Worm (Caenorhabditis elegans) whole organism, young adult: Measurements from ENCODE around the gene mab-3.

ENCODE experiments used
- B0019.2 ChIP-seq: fragments of 200-800 bp; sonication (Bioruptor generic); conservative IDR thresholded peaks from 2 replicates; pipeline ENCODE4 v1.3.6; 2022; ENCODE audit warnings: missing genetic modification reagents, missing genetic modification characterization, missing compliant biosample characterization
- B0261.1 ChIP-seq: sonication (generic microtip); optimal IDR thresholded peaks from 2 replicates; lab custom pipeline; 2016; ENCODE audit warnings: mild to moderate bottlenecking, missing genetic modification characterization, moderate library complexity, missing compliant biosample characterization
- C06A6.2 ChIP-seq: fragments of 200-800 bp; sonication (Bioruptor generic); conservative IDR thresholded peaks from 2 replicates; pipeline ENCODE4 v1.3.6; 2022; ENCODE audit warnings: missing genetic modification characterization, missing compliant biosample characterization
- F37B4.10 ChIP-seq: fragments of 200-800 bp; sonication (Bioruptor generic); IDR thresholded peaks from 2 replicates; pipeline ENCODE4 v1.3.6; 2022; ENCODE audit warnings: missing genetic modification characterization, missing compliant biosample characterization
- F55B11.4 ChIP-seq: sonication (generic microtip); optimal IDR thresholded peaks from 2 replicates; lab custom pipeline; 2016; ENCODE audit warnings: missing compliant biosample characterization, missing genetic modification characterization, borderline replicate concordance; ENCODE audit not compliant: insufficient read depth
- Y53G8AR.9 ChIP-seq: fragments of 200-800 bp; sonication (Bioruptor generic); conservative IDR thresholded peaks from 2 replicates; pipeline ENCODE4 v1.3.6; 2022; ENCODE audit warnings: missing genetic modification reagents, missing genetic modification characterization, missing compliant biosample characterization
- Y79H2A.3 ChIP-seq: fragments of 200-800 bp; sonication (Bioruptor generic); conservative IDR thresholded peaks from 2 replicates; pipeline ENCODE4 v1.3.6; 2022; ENCODE audit warnings: missing genetic modification reagents, missing genetic modification characterization, missing compliant biosample characterization
- aptf-3 ChIP-seq: fragments of 200-800 bp; sonication (Bioruptor generic); IDR thresholded peaks from 2 replicates; pipeline ENCODE4 v1.3.6; 2022; ENCODE audit warnings: missing genetic modification characterization, missing compliant biosample characterization
- attf-3 ChIP-seq: fragments of 200-800 bp; sonication (Bioruptor generic); conservative IDR thresholded peaks from 2 replicates; pipeline ENCODE4 v1.3.6; 2022; ENCODE audit warnings: missing genetic modification reagents, missing genetic modification characterization, missing compliant biosample characterization
- attf-5 ChIP-seq: fragments of 200-800 bp; sonication (Bioruptor generic); optimal IDR thresholded peaks from 2 replicates; lab custom pipeline; 2018; ENCODE audit warnings: mild to moderate bottlenecking, missing genetic modification characterization, missing compliant biosample characterization
- bed-2 ChIP-seq: fragments of 200-800 bp; sonication (Bioruptor generic); IDR thresholded peaks from 2 replicates; pipeline ENCODE4 v1.3.6; 2022; ENCODE audit warnings: missing genetic modification reagents, missing genetic modification characterization, missing compliant biosample characterization
- cebp-1 ChIP-seq, 2 experiments: fragments of 200-800 bp in 1 of 2; sonication (Bioruptor generic) in 1 of 2; sonication (generic microtip) in 1 of 2; IDR thresholded peaks in 1 of 2; optimal IDR thresholded peaks in 1 of 2; 2 replicates each; pipeline versions ENCODE4 v1.3.6 to Lab custom; 2017 to 2022; ENCODE audit warnings: missing compliant biosample characterization in 2 of 2, missing genetic modification characterization in 2 of 2, mild to moderate bottlenecking in 1 of 2, missing genetic modification reagents in 1 of 2, moderate library complexity in 1 of 2
- ceh-40 ChIP-seq: fragments of 200-800 bp; sonication (Bioruptor generic); IDR thresholded peaks from 2 replicates; pipeline ENCODE4 v1.3.6; 2022; ENCODE audit warnings: missing genetic modification characterization, missing compliant biosample characterization
- ceh-79 ChIP-seq: sonication (generic microtip); optimal IDR thresholded peaks from 2 replicates; lab custom pipeline; 2017; ENCODE audit warnings: mild to moderate bottlenecking, missing genetic modification characterization, missing compliant biosample characterization
- ceh-91 ChIP-seq: fragments of 200-800 bp; sonication (Bioruptor generic); IDR thresholded peaks from 2 replicates; pipeline ENCODE4 v1.3.6; 2022; ENCODE audit warnings: missing genetic modification reagents, missing genetic modification characterization, missing compliant biosample characterization
- efl-1 ChIP-seq: fragments of 150-350 bp; optimal IDR thresholded peaks from 2 replicates; lab custom pipeline; 2014; ENCODE audit warnings: missing biosample characterization, missing genetic modification reagents, missing genetic modification characterization
- egl-44 ChIP-seq: fragments of 200-800 bp; sonication (Bioruptor generic); IDR thresholded peaks from 2 replicates; pipeline ENCODE4 v1.3.6; 2022; ENCODE audit warnings: missing genetic modification reagents, missing genetic modification characterization, missing compliant biosample characterization
- ekl-4 ChIP-seq: fragments of 200-800 bp; sonication (Bioruptor generic); IDR thresholded peaks from 2 replicates; pipeline ENCODE4 v1.3.6; 2022; ENCODE audit warnings: missing genetic modification reagents, missing genetic modification characterization, missing compliant biosample characterization
- ets-4 ChIP-seq: fragments of 200-800 bp; sonication (Bioruptor generic); optimal IDR thresholded peaks from 2 replicates; lab custom pipeline; 2018; ENCODE audit warnings: mild to moderate bottlenecking, missing genetic modification characterization, missing compliant biosample characterization
- fkh-3 ChIP-seq: sonication (generic microtip); optimal IDR thresholded peaks from 2 replicates; lab custom pipeline; 2016; ENCODE audit warnings: mild to moderate bottlenecking, missing genetic modification characterization, missing compliant biosample characterization
- hmg-1.2 ChIP-seq: fragments of 200-800 bp; sonication (Bioruptor generic); IDR thresholded peaks from 2 replicates; pipeline ENCODE4 v1.3.6; 2022; ENCODE audit warnings: missing genetic modification reagents, missing genetic modification characterization, missing compliant biosample characterization
- hrde-1 ChIP-seq: sonication (generic microtip); optimal IDR thresholded peaks from 2 replicates; lab custom pipeline; 2016; ENCODE audit warnings: missing genetic modification characterization, mild to moderate bottlenecking, missing compliant biosample characterization, moderate library complexity, missing genotype, missing genetic modification reagents, borderline replicate concordance
- lin-40 ChIP-seq: sonication (generic microtip); optimal IDR thresholded peaks from 2 replicates; lab custom pipeline; 2016; ENCODE audit warnings: missing genetic modification characterization, mild to moderate bottlenecking, missing compliant biosample characterization, missing genotype, missing genetic modification reagents
- lin-54 ChIP-seq: fragments of 200-800 bp; sonication (Bioruptor generic); optimal IDR thresholded peaks from 2 replicates; lab custom pipeline; 2018; ENCODE audit warnings: mild to moderate bottlenecking, missing genetic modification characterization, missing compliant biosample characterization
- lsy-27 ChIP-seq: sonication (generic microtip); optimal IDR thresholded peaks from 2 replicates; lab custom pipeline; 2017; ENCODE audit warnings: missing genetic modification characterization, mild to moderate bottlenecking, missing compliant biosample characterization, antibody characterized with exemption, missing genotype, borderline replicate concordance; ENCODE audit not compliant: insufficient read depth
- madf-3 ChIP-seq: fragments of 200-800 bp; sonication (Bioruptor generic); IDR thresholded peaks from 2 replicates; pipeline ENCODE4 v1.3.6; 2022; ENCODE audit warnings: missing genetic modification reagents, missing genetic modification characterization, missing compliant biosample characterization
- madf-8 ChIP-seq: fragments of 200-800 bp; sonication (Bioruptor generic); conservative IDR thresholded peaks from 2 replicates; pipeline ENCODE4 v1.3.6; 2022; ENCODE audit warnings: missing genetic modification reagents, missing genetic modification characterization, missing compliant biosample characterization
- mes-4 ChIP-seq: sonication (generic microtip); optimal IDR thresholded peaks from 2 replicates; lab custom pipeline; 2016; ENCODE audit warnings: missing genotype, missing genetic modification characterization, missing compliant biosample characterization
- nfya-2 ChIP-seq: fragments of 200-800 bp; sonication (Bioruptor generic); IDR thresholded peaks from 2 replicates; pipeline ENCODE4 v1.3.6; 2022; ENCODE audit warnings: missing genetic modification reagents, missing genetic modification characterization, missing compliant biosample characterization
- nhr-27 ChIP-seq: fragments of 200-800 bp; sonication (Bioruptor generic); optimal IDR thresholded peaks from 2 replicates; lab custom pipeline; 2018; ENCODE audit warnings: mild to moderate bottlenecking, missing genetic modification characterization, moderate library complexity, missing compliant biosample characterization
- nhr-80 ChIP-seq: sonication (generic microtip); optimal IDR thresholded peaks from 2 replicates; lab custom pipeline; 2016; ENCODE audit warnings: missing genetic modification characterization, missing compliant biosample characterization
- pha-4 ChIP-seq: fragments of 150-350 bp; sonication (generic microtip); optimal IDR thresholded peaks from 2 replicates; lab custom pipeline; 2014; ENCODE audit warnings: missing biosample characterization, missing genetic modification reagents, missing genetic modification characterization
- rpc-1 ChIP-seq, 2 experiments: fragments of 150-350 bp in 1 of 2; sonication (generic microtip) in 1 of 2; optimal IDR thresholded peaks; 2 replicates each; lab custom pipeline; 2014 to 2018; ENCODE audit warnings: missing biosample characterization in 1 of 2, missing genetic modification characterization in 1 of 2, missing genetic modification reagents in 1 of 2, missing genotype in 1 of 2
- sdz-38 ChIP-seq: sonication (generic microtip); optimal IDR thresholded peaks from 2 replicates; lab custom pipeline; 2016; ENCODE audit warnings: missing genotype, missing genetic modification characterization, missing compliant biosample characterization
- sea-2 ChIP-seq: fragments of 200-800 bp; sonication (Bioruptor generic); IDR thresholded peaks from 2 replicates; pipeline ENCODE4 v1.3.6; 2022; ENCODE audit warnings: missing genetic modification characterization, missing compliant biosample characterization
- snpc-1.1 ChIP-seq: sonication (generic microtip); optimal IDR thresholded peaks from 2 replicates; lab custom pipeline; 2017; ENCODE audit warnings: missing genetic modification characterization, mild to moderate bottlenecking, missing compliant biosample characterization, antibody characterized with exemption, moderate library complexity, missing genotype, missing genetic modification reagents; ENCODE audit not compliant: insufficient read depth
- snpc-3.4 ChIP-seq: sonication (generic microtip); optimal IDR thresholded peaks from 2 replicates; lab custom pipeline; 2017; ENCODE audit warnings: missing genetic modification characterization, mild to moderate bottlenecking, missing compliant biosample characterization, antibody characterized with exemption, moderate library complexity, missing genotype, missing genetic modification reagents
- snpc-4 ChIP-seq, 5 experiments: fragments of 150-350 bp in 1 of 5; sonication (generic microtip) in 4 of 5; optimal IDR thresholded peaks; 2 replicates each; lab custom pipeline; 2014 to 2018; ENCODE audit warnings: missing genetic modification characterization in 5 of 5, missing biosample characterization in 3 of 5, antibody characterized with exemption in 2 of 5, mild to moderate bottlenecking in 2 of 5, missing compliant biosample characterization in 2 of 5, missing genotype in 2 of 5, moderate library complexity in 2 of 5, missing genetic modification reagents in 1 of 5
- somi-1 ChIP-seq: fragments of 200-800 bp; sonication (Bioruptor generic); optimal IDR thresholded peaks from 2 replicates; lab custom pipeline; 2018; ENCODE audit warnings: mild to moderate bottlenecking, missing genetic modification characterization, missing compliant biosample characterization
- sptf-2 ChIP-seq: fragments of 200-800 bp; sonication (Bioruptor generic); optimal IDR thresholded peaks from 2 replicates; lab custom pipeline; 2018; ENCODE audit warnings: mild to moderate bottlenecking, missing genetic modification characterization, missing compliant biosample characterization
- tbp1 ChIP-seq: fragments of 200-800 bp; sonication (Bioruptor generic); optimal IDR thresholded peaks from 2 replicates; lab custom pipeline; 2018; ENCODE audit warnings: mild to moderate bottlenecking, missing genetic modification characterization, missing compliant biosample characterization
- tbx-9 ChIP-seq: sonication (generic microtip); optimal IDR thresholded peaks from 2 replicates; lab custom pipeline; 2016; ENCODE audit warnings: borderline replicate concordance, missing genetic modification characterization, inconsistent platforms, missing compliant biosample characterization
- unc-130 ChIP-seq: sonication (generic microtip); optimal IDR thresholded peaks from 2 replicates; lab custom pipeline; 2016; ENCODE audit warnings: missing genetic modification reagents, missing genetic modification characterization, missing compliant biosample characterization
- unc-62 ChIP-seq: fragments of 150-350 bp; optimal IDR thresholded peaks from 2 replicates; lab custom pipeline; 2014; ENCODE audit warnings: missing biosample characterization, missing genetic modification reagents, missing genetic modification characterization
- zfh-2 ChIP-seq: fragments of 200-800 bp; sonication (Bioruptor generic); conservative IDR thresholded peaks from 2 replicates; pipeline ENCODE4 v1.3.6; 2022; ENCODE audit warnings: missing genetic modification reagents, missing genetic modification characterization, missing compliant biosample characterization
- ztf-22 ChIP-seq: fragments of 200-800 bp; sonication (Bioruptor generic); optimal IDR thresholded peaks from 2 replicates; lab custom pipeline; 2018; ENCODE audit warnings: mild to moderate bottlenecking, missing genetic modification characterization, moderate library complexity, missing compliant biosample characterization
- ztf-25 ChIP-seq: fragments of 200-800 bp; sonication (Bioruptor generic); IDR thresholded peaks from 2 replicates; pipeline ENCODE4 v1.3.6; 2022; ENCODE audit warnings: missing genetic modification reagents, missing genetic modification characterization, missing compliant biosample characterization

Gene mab-3

DNA sequence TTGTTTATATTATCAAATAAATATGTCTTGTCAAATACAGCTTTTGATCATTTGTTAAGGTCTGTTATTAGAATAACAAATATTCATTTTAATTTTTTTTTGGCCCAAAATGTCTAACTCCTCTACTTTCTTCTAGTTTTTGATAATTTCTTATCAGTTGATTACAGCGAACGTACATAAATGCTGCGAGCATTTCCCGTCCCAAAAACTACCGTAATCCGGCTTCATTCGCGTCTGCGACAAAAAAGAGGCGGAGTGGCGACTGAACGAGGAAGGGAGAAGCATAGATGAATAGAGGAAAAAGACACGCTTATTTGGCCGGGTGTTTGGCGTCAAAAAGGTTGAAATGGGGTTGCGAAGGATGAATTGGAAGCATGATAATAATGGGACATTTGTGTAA is 8.6 kb downstream of the mab-3 start:
- no peak for TF ChIP-seq unc-130 (GFP tag; lab: Kevin White, UChicago)
- TF ChIP-seq aptf-3 = no peak
- peak; percentile 13 for TF ChIP-seq tbp1 (GFP tag; lab: Kevin White, UChicago)
- TF ChIP-seq somi-1 (GFP tag; lab: Kevin White, UChicago) = no peak
- no peak for TF ChIP-seq nfya-2 (GFP tag; lab: Robert Waterston, UW)
- no peak for TF ChIP-seq ceh-79 (tag; lab: Kevin White, UChicago)
- no peak for TF ChIP-seq efl-1 (GFP tag; lab: Kevin White, UChicago)
- no peak for TF ChIP-seq sptf-2 (GFP tag; lab: Kevin White, UChicago)
- TF ChIP-seq snpc-1.1 (tag; lab: Kevin White, UChicago) = no peak
- peak; percentile 3 for TF ChIP-seq ets-4
- TF ChIP-seq ztf-22 (GFP tag; lab: Kevin White, UChicago) = peak; percentile 76
- no peak for TF ChIP-seq madf-8
- TF ChIP-seq Y53G8AR.9 (GFP tag; lab: Robert Waterston, UW) = 0 out of 2 replicates have a peak, but pooled peaks have one; percentile 47
- no peak for TF ChIP-seq snpc-4 (GFP tag; optimal IDR thresholded peaks at IDR 0.05; lab: Kevin White, UChicago)
- TF ChIP-seq snpc-4 (tag; optimal IDR thresholded peaks at IDR 0.05; lab: Kevin White, UChicago) = peak in 1 of 4 experiments; percentile 4
- TF ChIP-seq madf-3 (GFP tag; lab: Robert Waterston, UW) = 0 out of 2 replicates have a peak, but pooled peaks have one; percentile 61
- TF ChIP-seq ekl-4 (GFP tag; lab: Robert Waterston, UW) = no peak
- TF ChIP-seq lin-54 (GFP tag; lab: Kevin White, UChicago) = no peak
- no peak for TF ChIP-seq Y79H2A.3 (GFP tag; lab: Robert Waterston, UW)
- no peak for TF ChIP-seq nhr-27 (tag; lab: Kevin White, UChicago)
- 0 out of 2 replicates have a peak, but pooled peaks have one; percentile 11 for TF ChIP-seq hmg-1.2 (GFP tag; lab: Robert Waterston, UW)
- TF ChIP-seq ceh-40 (GFP tag; lab: Robert Waterston, UW) = no peak
- TF ChIP-seq attf-5 (GFP tag; lab: Kevin White, UChicago) = no peak
- no peak for TF ChIP-seq attf-3
- no peak for TF ChIP-seq B0019.2
- TF ChIP-seq mes-4 (tag; lab: Kevin White, UChicago) = no peak
- no peak for TF ChIP-seq rpc-1 (optimal IDR thresholded peaks at IDR 0.05; lab: Kevin White, UChicago)
- no peak for TF ChIP-seq rpc-1 (tag; optimal IDR thresholded peaks at IDR 0.05; lab: Kevin White, UChicago)
- TF ChIP-seq fkh-3 (tag; lab: Kevin White, UChicago) = no peak
- TF ChIP-seq bed-2 (GFP tag; lab: Robert Waterston, UW) = no peak
- TF ChIP-seq C06A6.2 (GFP tag; lab: Robert Waterston, UW) = no peak
- TF ChIP-seq lin-40 (tag; lab: Kevin White, UChicago) = no peak
- TF ChIP-seq ceh-91 (GFP tag; lab: Robert Waterston, UW) = no peak
- TF ChIP-seq lsy-27 = no peak
- TF ChIP-seq pha-4 (tag; lab: Kevin White, UChicago) = peak; percentile 53
- TF ChIP-seq sdz-38 (tag; lab: Kevin White, UChicago) = no peak
- TF ChIP-seq sea-2 (GFP tag; lab: Robert Waterston, UW) = no peak
- no peak for TF ChIP-seq hrde-1
- no peak for TF ChIP-seq snpc-3.4 (tag; lab: Kevin White, UChicago)
- TF ChIP-seq F37B4.10 (GFP tag; lab: Robert Waterston, UW) = no peak
- no peak for TF ChIP-seq B0261.1 (tag; lab: Kevin White, UChicago)
- TF ChIP-seq zfh-2 (GFP tag; lab: Robert Waterston, UW) = no peak
- no peak for TF ChIP-seq egl-44 (GFP tag; lab: Robert Waterston, UW)
- TF ChIP-seq cebp-1 (GFP tag; IDR thresholded peaks at IDR 0.05; lab: Robert Waterston, UW) = no peak
- TF ChIP-seq cebp-1 (tag; optimal IDR thresholded peaks at IDR 0.05; lab: Kevin White, UChicago) = peak; percentile 26
- no peak for TF ChIP-seq F55B11.4 (tag; lab: Kevin White, UChicago)
- no peak for TF ChIP-seq ztf-25 (GFP tag; lab: Robert Waterston, UW)
- TF ChIP-seq tbx-9 (tag; lab: Kevin White, UChicago) = no peak
- no peak for TF ChIP-seq unc-62 (GFP tag; lab: Kevin White, UChicago)
- peak; percentile 86 for TF ChIP-seq nhr-80
